Worm (Caenorhabditis elegans) whole organism, early embryonic: ENCODE results near the gene spp-12.

Experiments
- B0310.2 ChIP-seq: sonication (generic microtip); optimal IDR thresholded peaks from 2 replicates; lab custom pipeline; 2016; ENCODE audit warnings: mild to moderate bottlenecking, missing genetic modification characterization, missing compliant biosample characterization
- F13C5.2 ChIP-seq: sonication (generic microtip); optimal IDR thresholded peaks from 2 replicates; lab custom pipeline; 2017; ENCODE audit warnings: mild to moderate bottlenecking, missing genetic modification characterization, inconsistent platforms, missing compliant biosample characterization
- aly-1 ChIP-seq: sonication (generic microtip); optimal IDR thresholded peaks from 2 replicates; lab custom pipeline; 2016; ENCODE audit warnings: missing genetic modification characterization, missing compliant biosample characterization
- ama-1 ChIP-seq: fragments of 150-350 bp; optimal IDR thresholded peaks from 2 replicates; lab custom pipeline; 2014
- ceh-13 ChIP-seq: fragments of 200-800 bp; sonication (Bioruptor generic); optimal IDR thresholded peaks from 2 replicates; lab custom pipeline; 2018; ENCODE audit warnings: mild to moderate bottlenecking, missing genetic modification characterization, missing compliant biosample characterization
- ceh-36 ChIP-seq: sonication (generic microtip); optimal IDR thresholded peaks from 2 replicates; lab custom pipeline; 2016; ENCODE audit warnings: missing genetic modification characterization, inconsistent platforms, missing compliant biosample characterization
- ets-7 ChIP-seq: sonication (generic microtip); optimal IDR thresholded peaks from 2 replicates; lab custom pipeline; 2016; ENCODE audit warnings: missing genotype, missing genetic modification characterization, missing compliant biosample characterization
- flt-1 ChIP-seq: fragments of 200-800 bp; sonication (Bioruptor generic); IDR thresholded peaks from 2 replicates; pipeline ENCODE4 v1.3.6; 2022; ENCODE audit warnings: missing genetic modification characterization, missing compliant biosample characterization
- hmbx-1 ChIP-seq: sonication (generic microtip); optimal IDR thresholded peaks from 2 replicates; lab custom pipeline; 2016; ENCODE audit warnings: mild to moderate bottlenecking, missing genetic modification characterization, missing compliant biosample characterization
- hmg-4 ChIP-seq: fragments of 200-800 bp; sonication (Bioruptor generic); optimal IDR thresholded peaks from 2 replicates; lab custom pipeline; 2018; ENCODE audit warnings: mild to moderate bottlenecking, missing genetic modification characterization, missing compliant biosample characterization
- hnd-1 ChIP-seq: sonication (generic microtip); optimal IDR thresholded peaks from 2 replicates; lab custom pipeline; 2016; ENCODE audit warnings: missing genetic modification characterization, missing compliant biosample characterization
- pes-1 ChIP-seq: fragments of 200-800 bp; sonication (Bioruptor generic); IDR thresholded peaks from 2 replicates; pipeline ENCODE4 v1.3.6; 2022; ENCODE audit warnings: missing genetic modification reagents, missing genetic modification characterization, missing compliant biosample characterization
- scrt-1 ChIP-seq: fragments of 200-800 bp; sonication (Bioruptor generic); IDR thresholded peaks from 2 replicates; pipeline ENCODE4 v1.3.6; 2022; ENCODE audit warnings: missing genetic modification characterization, missing compliant biosample characterization
- sea-1 ChIP-seq: fragments of 200-800 bp; sonication (Bioruptor generic); conservative IDR thresholded peaks from 2 replicates; pipeline ENCODE4 v1.3.6; 2022; ENCODE audit warnings: missing genetic modification characterization, missing compliant biosample characterization
- tbx-11 ChIP-seq: fragments of 200-800 bp; sonication (Bioruptor generic); IDR thresholded peaks from 2 replicates; pipeline ENCODE4 v1.3.6; 2022; ENCODE audit warnings: missing genetic modification characterization, missing compliant biosample characterization
- tbx-37 ChIP-seq: fragments of 200-800 bp; sonication (Bioruptor generic); conservative IDR thresholded peaks from 2 replicates; pipeline ENCODE4 v1.3.6; 2022; ENCODE audit warnings: missing genetic modification reagents, missing genetic modification characterization, missing compliant biosample characterization
- tra-4 ChIP-seq: sonication (generic microtip); optimal IDR thresholded peaks from 2 replicates; lab custom pipeline; 2017; ENCODE audit warnings: missing genetic modification characterization, missing compliant biosample characterization

The spp-12 gene

DNA sequence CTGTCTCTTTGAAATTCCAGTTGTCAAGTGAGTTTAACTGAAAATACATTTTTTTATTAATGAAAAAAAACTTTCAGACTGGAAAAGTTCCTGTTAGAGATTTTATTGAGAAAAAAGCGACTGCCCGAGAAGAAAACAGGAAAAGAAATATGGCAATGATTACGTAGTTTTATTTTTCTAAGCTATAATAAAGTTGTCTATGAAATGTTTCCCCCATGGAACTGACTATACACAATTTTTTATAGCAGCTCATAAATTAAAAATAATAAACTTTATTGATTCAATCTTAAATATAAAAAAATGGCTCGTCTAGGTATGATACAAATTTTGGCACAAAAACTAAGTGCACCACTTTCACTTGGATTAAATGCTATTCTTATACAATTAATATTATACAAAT is 12.9 kb downstream of the spp-12 start, which contains the start of gene C06B3.1:
TSS of gene C06B3.1 (plus strand) at position 301 of the 400 bp plus-strand sequence.
- TF ChIP-seq tra-4 (tag; lab: Kevin White, UChicago) = no peak
- no peak for TF ChIP-seq scrt-1 (GFP tag; lab: Robert Waterston, UW)
- TF ChIP-seq ama-1 (lab: Kevin White, UChicago) = no peak
- TF ChIP-seq F13C5.2 (tag; lab: Kevin White, UChicago) = no peak
- TF ChIP-seq flt-1 = no peak
- no peak for TF ChIP-seq tbx-11 (GFP tag; lab: Robert Waterston, UW)
- no peak for TF ChIP-seq hmg-4 (GFP tag; lab: Kevin White, UChicago)
- no peak for TF ChIP-seq hnd-1 (tag; lab: Kevin White, UChicago)
- TF ChIP-seq hmbx-1 (tag; lab: Kevin White, UChicago) = no peak
- no peak for TF ChIP-seq pes-1 (GFP tag; lab: Robert Waterston, UW)
- TF ChIP-seq tbx-37 = no peak
- TF ChIP-seq B0310.2 = no peak
- TF ChIP-seq ets-7 (tag; lab: Kevin White, UChicago) = no peak
- no peak for TF ChIP-seq ceh-13 (GFP tag; lab: Kevin White, UChicago)
- no peak for TF ChIP-seq aly-1 (tag; lab: Kevin White, UChicago)
- TF ChIP-seq sea-1 = no peak
- no peak for TF ChIP-seq ceh-36 (tag; lab: Kevin White, UChicago)

DNA sequence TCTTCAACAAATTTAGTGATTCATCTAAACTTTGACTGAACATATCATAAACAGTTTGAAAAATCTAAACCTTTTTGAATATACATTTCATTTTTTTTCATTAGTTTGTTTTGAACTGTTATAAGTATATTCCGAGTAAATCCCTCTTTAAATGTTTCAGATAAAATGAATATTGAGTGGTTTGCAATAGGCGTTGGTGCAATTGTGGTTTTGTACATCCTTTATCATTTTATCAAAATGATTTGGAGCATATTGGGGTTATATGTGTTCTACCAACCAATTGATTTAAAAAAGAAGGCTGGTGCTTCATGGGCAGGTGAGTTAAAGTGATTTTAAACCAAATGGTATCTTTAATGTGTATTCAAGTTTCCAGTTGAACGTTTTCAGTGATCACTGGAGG is 14.8 kb downstream of the spp-12 start, which contains the start of gene stdh-3:
TSS of gene stdh-3 (plus strand) at position 166 of the 400 bp plus-strand sequence.
- TF ChIP-seq pes-1 (GFP tag; lab: Robert Waterston, UW) (no peak), aly-1 (tag; lab: Kevin White, UChicago) (no peak), tra-4 (tag; lab: Kevin White, UChicago) (no peak)

DNA sequence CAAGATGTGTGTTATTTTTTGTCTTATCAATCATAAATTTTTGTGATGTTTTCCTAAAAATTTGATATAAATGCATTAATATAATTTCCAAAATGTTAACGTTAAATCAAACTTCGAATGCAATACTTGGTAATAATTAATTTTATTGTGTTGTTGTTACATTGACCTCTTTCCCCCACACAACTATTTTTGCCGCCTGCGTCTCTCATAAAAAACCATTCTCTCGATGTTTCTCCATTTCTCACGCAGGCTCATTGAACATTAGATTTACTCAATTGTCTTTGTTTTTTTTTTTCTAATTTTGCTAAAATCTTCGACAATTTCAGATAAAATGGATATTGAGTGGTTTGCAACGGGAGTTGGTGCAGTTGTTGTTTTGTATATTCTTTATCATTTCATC is 16.6 kb downstream of the spp-12 start, which contains the start of gene stdh-1:
TSS of gene stdh-1 (plus strand) at position 327 of the 400 bp plus-strand sequence.
- TF ChIP-seq hmbx-1 (tag; lab: Kevin White, UChicago) (no peak), tbx-11 (GFP tag; lab: Robert Waterston, UW) (no peak), F13C5.2 (tag; lab: Kevin White, UChicago) (no peak), tra-4 (tag; lab: Kevin White, UChicago) (no peak), ceh-36 (tag; lab: Kevin White, UChicago) (no peak), sea-1 (no peak), scrt-1 (GFP tag; lab: Robert Waterston, UW) (no peak)

DNA sequence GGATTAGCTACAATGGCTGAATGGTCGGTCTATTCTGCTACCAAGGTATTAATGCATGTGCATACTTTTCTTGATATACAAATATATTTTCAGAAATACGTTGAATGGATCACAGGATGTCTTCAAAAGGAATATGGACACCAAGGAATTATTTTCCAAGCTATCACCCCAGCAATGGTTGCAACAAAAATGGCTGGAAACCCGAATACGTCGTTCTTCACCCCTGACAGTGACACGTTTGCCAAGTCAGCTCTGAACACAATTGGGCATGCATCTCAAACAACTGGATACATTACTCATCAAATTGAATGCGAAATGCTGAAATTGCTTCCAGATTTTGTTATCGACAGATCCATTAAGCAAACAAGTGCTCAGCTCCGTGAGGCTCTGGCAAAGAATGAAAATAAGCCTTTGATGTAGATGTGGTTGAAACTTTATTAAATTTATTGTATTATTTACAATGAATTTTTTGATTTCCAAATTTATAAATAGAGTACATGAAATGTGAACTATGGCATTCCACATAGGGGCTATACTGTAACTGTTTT is 18.0 kb downstream of the spp-12 start:
- TF ChIP-seq scrt-1 (GFP tag; lab: Robert Waterston, UW) (no peak), flt-1 (no peak), tra-4 (tag; lab: Kevin White, UChicago) (no peak), hmg-4 (GFP tag; lab: Kevin White, UChicago) (no peak), aly-1 (tag; lab: Kevin White, UChicago) (no peak), pes-1 (GFP tag; lab: Robert Waterston, UW) (no peak)

DNA sequence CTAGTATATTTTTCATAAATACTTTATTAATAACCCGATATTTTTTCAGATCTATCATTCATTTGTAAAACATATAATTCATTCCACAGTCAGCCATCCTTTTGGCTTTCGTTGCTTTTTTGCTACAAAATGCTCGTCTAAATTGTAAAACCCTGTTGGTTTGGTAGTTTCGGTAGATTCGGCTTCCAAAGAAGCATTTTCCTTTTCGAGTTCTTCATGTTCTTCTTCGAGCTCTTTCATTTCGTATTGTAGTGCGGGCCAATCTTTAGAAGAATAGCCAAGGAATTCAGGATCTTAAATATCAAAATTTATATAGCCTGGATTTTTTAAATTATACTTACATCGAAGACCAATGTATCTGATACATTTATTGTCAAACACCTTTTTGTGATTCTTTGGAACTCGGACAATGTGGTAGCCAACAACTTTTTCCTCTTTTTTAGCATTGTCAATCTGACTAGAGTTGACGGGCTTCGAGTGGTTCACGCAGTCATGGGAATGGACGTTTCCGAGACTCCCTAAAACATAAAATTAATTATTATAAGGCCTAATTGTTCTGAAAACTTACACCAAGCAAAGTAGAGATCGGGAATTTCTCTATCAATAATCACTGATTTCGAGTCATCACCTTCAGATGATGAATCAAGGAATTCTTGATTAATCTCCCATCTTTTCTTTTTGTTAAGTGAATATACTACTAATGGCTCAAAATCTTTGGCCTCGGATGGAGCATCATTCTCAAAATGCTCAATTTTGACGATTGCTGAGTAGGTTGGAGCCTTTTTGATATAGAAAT is 18.7 kb downstream of the spp-12 start:
- TF ChIP-seq sea-1 = no peak
- TF ChIP-seq hnd-1 (tag; lab: Kevin White, UChicago) = no peak
- no peak for TF ChIP-seq flt-1
- TF ChIP-seq tbx-37 = no peak
- no peak for TF ChIP-seq scrt-1 (GFP tag; lab: Robert Waterston, UW)
- no peak for TF ChIP-seq B0310.2
- no peak for TF ChIP-seq hmg-4 (GFP tag; lab: Kevin White, UChicago)
- no peak for TF ChIP-seq ama-1 (lab: Kevin White, UChicago)
- no peak for TF ChIP-seq tra-4 (tag; lab: Kevin White, UChicago)
- no peak for TF ChIP-seq ceh-36 (tag; lab: Kevin White, UChicago)
- no peak for TF ChIP-seq tbx-11 (GFP tag; lab: Robert Waterston, UW)
- TF ChIP-seq aly-1 (tag; lab: Kevin White, UChicago) = no peak
- TF ChIP-seq hmbx-1 (tag; lab: Kevin White, UChicago) = no peak
- TF ChIP-seq ets-7 (tag; lab: Kevin White, UChicago) = no peak
- TF ChIP-seq F13C5.2 (tag; lab: Kevin White, UChicago) = no peak
- no peak for TF ChIP-seq ceh-13 (GFP tag; lab: Kevin White, UChicago)
- no peak for TF ChIP-seq pes-1 (GFP tag; lab: Robert Waterston, UW)

DNA sequence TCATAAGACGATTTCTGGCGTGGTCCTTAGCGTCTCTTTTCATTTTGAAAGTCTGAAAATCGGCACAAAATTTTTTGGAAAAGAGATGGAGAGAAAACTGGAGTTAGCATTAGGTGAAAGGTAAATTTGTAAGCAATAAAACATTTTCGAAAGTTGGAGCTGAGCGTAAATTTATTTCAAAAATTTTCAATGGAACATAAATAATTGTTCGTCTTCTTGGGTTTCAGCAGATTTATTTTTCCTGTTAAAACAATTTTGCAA is 19.2 kb downstream of the spp-12 start, which contains the start of gene C06B3.6:
TSS of gene C06B3.6 (minus strand) at position 52 of the 261 bp plus-strand sequence.
- TF ChIP-seq B0310.2 (no peak), tra-4 (tag; lab: Kevin White, UChicago) (no peak), tbx-11 (GFP tag; lab: Robert Waterston, UW) (no peak), flt-1 (no peak), F13C5.2 (tag; lab: Kevin White, UChicago) (no peak), pes-1 (GFP tag; lab: Robert Waterston, UW) (no peak), hnd-1 (tag; lab: Kevin White, UChicago) (no peak), aly-1 (tag; lab: Kevin White, UChicago) (no peak), ceh-13 (GFP tag; lab: Kevin White, UChicago) (no peak), ets-7 (tag; lab: Kevin White, UChicago) (no peak), hmg-4 (GFP tag; lab: Kevin White, UChicago) (no peak), ceh-36 (tag; lab: Kevin White, UChicago) (no peak), scrt-1 (GFP tag; lab: Robert Waterston, UW) (no peak), ama-1 (lab: Kevin White, UChicago) (no peak), tbx-37 (no peak), hmbx-1 (tag; lab: Kevin White, UChicago) (no peak), sea-1 (no peak)

DNA sequence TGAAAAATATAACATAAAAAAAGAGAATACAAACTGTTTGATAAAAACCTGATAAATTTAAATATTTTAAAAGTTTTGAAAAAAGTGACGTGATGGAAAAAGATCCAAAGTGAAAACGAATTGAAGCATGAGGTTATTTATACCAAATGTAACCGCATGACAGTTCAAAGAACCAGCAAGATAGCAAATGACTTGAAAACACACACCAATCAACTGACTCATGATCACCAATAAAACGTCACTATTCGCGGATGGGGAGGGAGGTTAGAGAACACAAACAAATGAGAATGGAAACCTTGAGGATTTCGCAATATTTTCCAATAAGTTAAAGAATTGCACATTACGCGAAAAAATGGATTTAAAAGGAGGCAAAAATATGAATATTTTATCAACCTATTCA is 19.8 kb downstream of the spp-12 start, which contains the start of gene C06B3.7:
TSS of gene C06B3.7 (plus strand) at position 287 of the 400 bp plus-strand sequence.
- TF ChIP-seq tbx-37 (no peak), pes-1 (GFP tag; lab: Robert Waterston, UW) (no peak), tra-4 (tag; lab: Kevin White, UChicago) (no peak), F13C5.2 (tag; lab: Kevin White, UChicago) (no peak), flt-1 (no peak), ceh-13 (GFP tag; lab: Kevin White, UChicago) (no peak), hmbx-1 (tag; lab: Kevin White, UChicago) (no peak), tbx-11 (GFP tag; lab: Robert Waterston, UW) (no peak), aly-1 (tag; lab: Kevin White, UChicago) (no peak), ceh-36 (tag; lab: Kevin White, UChicago) (no peak), B0310.2 (no peak), ama-1 (lab: Kevin White, UChicago) (no peak), hnd-1 (tag; lab: Kevin White, UChicago) (no peak), ets-7 (tag; lab: Kevin White, UChicago) (no peak), hmg-4 (GFP tag; lab: Kevin White, UChicago) (no peak)
